Worm (Caenorhabditis elegans): ENCODE results near the gene daf-18.
A peak's percentile ranks its signal among the peaks of the same experiment; 100 is the strongest.

daf-18 gene

DNA sequence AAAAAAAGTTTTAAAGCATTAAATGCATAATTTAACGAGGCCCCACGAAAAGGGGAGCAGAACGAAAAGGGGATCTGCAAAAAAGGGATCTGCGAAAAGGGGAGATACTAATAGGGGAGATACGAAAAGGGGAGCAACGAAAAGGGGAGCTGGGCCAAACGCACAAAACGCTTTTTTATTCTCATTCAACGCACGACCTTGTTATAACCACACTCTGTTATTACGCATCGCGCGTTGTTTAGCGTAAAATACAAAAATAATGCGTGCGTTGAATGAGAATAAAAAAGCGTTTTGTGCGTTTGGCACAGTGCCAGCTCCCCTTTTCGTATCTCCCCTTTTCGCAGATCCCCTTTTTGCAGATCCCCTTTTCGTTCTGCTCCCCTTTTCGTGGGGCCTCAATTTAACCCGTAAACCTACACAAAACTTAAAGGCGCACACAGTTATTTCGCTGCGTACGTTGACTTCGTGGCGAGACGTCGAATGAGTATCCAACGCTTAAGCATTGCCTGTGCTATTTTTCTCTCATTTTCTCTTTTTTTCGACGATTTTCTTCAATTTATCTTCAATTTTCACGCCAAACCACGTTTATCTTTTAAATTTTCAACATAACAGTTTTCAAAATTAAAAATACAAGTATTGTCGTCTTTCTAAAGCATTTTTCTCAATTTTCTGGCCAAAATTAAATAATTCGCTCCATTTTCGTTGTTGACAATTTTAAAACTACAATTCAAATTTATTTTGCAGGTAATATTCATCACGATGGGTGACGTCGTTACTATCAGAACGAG is 39.6 kb downstream of the daf-18 start, which contains the start of gene rps-24 (continued):
- peak; percentile 87 for TF ChIP-seq cebp-1 (GFP tag; IDR thresholded peaks at IDR 0.05)
- TF ChIP-seq cebp-1 (tag; optimal IDR thresholded peaks at IDR 0.05) = peak; percentile 90
- peak; percentile 92; the same call in 1 of the 2 replicates for TF ChIP-seq C17E4.6 (GFP tag; IDR thresholded peaks at IDR 0.05)
- peak; percentile 94 for TF ChIP-seq nfyb-1 (GFP tag; IDR thresholded peaks at IDR 0.05)
- TF ChIP-seq ztf-25 (GFP tag; IDR thresholded peaks at IDR 0.05) = peak; percentile 99
- TF ChIP-seq madf-3 (GFP tag; IDR thresholded peaks at IDR 0.05) = peak; percentile 95
- TF ChIP-seq lin-40 (tag; optimal IDR thresholded peaks at IDR 0.05) = peak; percentile 93
- peak; percentile 67 for TF ChIP-seq zfh-2 (GFP tag; conservative IDR thresholded peaks at IDR 0.05)
- peak; percentile 42 for TF ChIP-seq hrde-1 (tag; optimal IDR thresholded peaks at IDR 0.05; ENCODE audit: borderline replicate concordance)
- peak; percentile 78; the same call in 1 of the 2 replicates for TF ChIP-seq sea-2 (GFP tag; IDR thresholded peaks at IDR 0.05)
- peak; percentile 48 to 61 for TF ChIP-seq rec-8 (tag; optimal IDR thresholded peaks at IDR 0.05)
- TF ChIP-seq F37B4.10 (GFP tag; IDR thresholded peaks at IDR 0.05) = peak; percentile 93; the same call in 1 of the 2 replicates
- peak; percentile 96 for TF ChIP-seq attf-5 (GFP tag; optimal IDR thresholded peaks at IDR 0.05)
- peak; percentile 99 for TF ChIP-seq ztf-28 (GFP tag; IDR thresholded peaks at IDR 0.05)
- TF ChIP-seq die-1 (tag; optimal IDR thresholded peaks at IDR 0.05) = peak; percentile 48
- TF ChIP-seq dpl-1 (GFP tag; optimal IDR thresholded peaks at IDR 0.05) = peak; percentile 15
- peak; percentile 96 for TF ChIP-seq ztf-6 (GFP tag; IDR thresholded peaks at IDR 0.05)
- TF ChIP-seq lir-1 (GFP tag; conservative IDR thresholded peaks at IDR 0.05) = peak; percentile 95
- peak; percentile 97 for TF ChIP-seq let-526 (GFP tag; IDR thresholded peaks at IDR 0.05)
- peak; percentile 97 for TF ChIP-seq pbrm-1 (GFP tag; IDR thresholded peaks at IDR 0.05)
- peak; percentile 99 for TF ChIP-seq Y95B8A.8 (GFP tag; IDR thresholded peaks at IDR 0.05)
- peak; percentile 61 for TF ChIP-seq repo-1 (tag; optimal IDR thresholded peaks at IDR 0.05)

DNA sequence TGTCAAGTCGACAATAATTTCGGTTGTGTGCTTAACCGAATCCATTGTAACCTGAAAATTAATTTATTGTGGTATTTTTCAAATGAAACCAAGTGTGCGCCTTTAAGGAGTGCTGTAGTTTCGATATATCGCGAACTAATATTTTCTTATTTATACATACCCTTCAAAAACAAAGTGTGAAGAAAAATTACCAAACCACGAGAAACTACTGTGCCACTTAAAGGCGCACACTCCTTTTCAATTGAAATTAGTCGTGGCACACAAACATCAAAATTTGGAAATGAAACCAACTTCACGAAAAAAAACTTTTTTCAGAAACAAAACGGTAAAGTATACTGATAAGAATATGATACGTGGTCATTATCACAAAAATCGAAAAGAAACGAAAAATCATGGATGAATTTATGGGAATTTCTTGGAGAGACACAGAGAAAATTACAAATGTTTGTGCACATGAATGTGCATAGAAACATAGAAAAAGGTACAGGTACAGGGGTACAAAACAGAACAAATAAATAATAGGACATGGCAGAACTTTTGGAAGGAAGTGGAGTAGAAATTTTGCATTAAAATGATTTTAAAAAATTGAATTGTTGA is 41.7 kb downstream of the daf-18 start, which contains the start of gene spl-1:
Gene spl-1, minus strand, starts transcription at position 51 of the 597 bp plus-strand sequence.
- TF ChIP-seq pbrm-1 (GFP tag; IDR thresholded peaks at IDR 0.05) (0 out of 2 replicates have a peak, but pooled peaks have one; percentile 26), T26A5.8 (tag; optimal IDR thresholded peaks at IDR 0.05) (no peak), nhr-80 (tag; optimal IDR thresholded peaks at IDR 0.05) (peak; percentile 82), lir-1 (GFP tag; conservative IDR thresholded peaks at IDR 0.05) (no peak), attf-5 (GFP tag; optimal IDR thresholded peaks at IDR 0.05) (peak; percentile 51), tbp1 (GFP tag; optimal IDR thresholded peaks at IDR 0.05) (peak; percentile 2), F33H1.4 (GFP tag; IDR thresholded peaks at IDR 0.05) (no peak), ztf-22 (GFP tag; optimal IDR thresholded peaks at IDR 0.05) (no peak), egl-18 (GFP tag; IDR thresholded peaks at IDR 0.05) (no peak), madf-6 (GFP tag; IDR thresholded peaks at IDR 0.05) (no peak)

DNA sequence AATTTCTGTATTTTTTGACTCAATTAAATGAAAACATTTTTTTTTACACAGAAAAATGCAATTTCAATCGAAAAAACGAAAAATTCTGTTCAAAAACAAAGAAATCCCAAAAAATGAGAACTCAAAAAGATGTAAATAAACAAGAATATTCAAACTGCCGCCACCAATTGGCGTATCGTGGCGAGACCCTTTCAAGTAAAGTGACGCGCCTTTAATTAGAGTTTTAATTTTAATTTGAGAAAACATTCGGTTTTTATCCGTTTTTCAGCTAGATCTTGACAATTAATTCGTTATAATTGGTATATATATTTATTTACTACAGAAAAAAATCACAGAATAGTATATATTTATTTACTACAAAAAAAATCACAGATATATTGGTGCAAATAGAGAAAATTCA is 45.4 kb downstream of the daf-18 start:
- TF ChIP-seq D2030.7 (GFP tag; IDR thresholded peaks at IDR 0.05) (peak; percentile 84), egrh-3 (GFP tag; IDR thresholded peaks at IDR 0.05) (no peak), pha-4 (tag; optimal IDR thresholded peaks at IDR 0.05) (no peak), dox-1 (GFP tag; IDR thresholded peaks at IDR 0.05) (peak; percentile 53; the same call in 1 of the 2 replicates), K12H6.12 (tag; optimal IDR thresholded peaks at IDR 0.05) (no peak), hrde-1 (tag; optimal IDR thresholded peaks at IDR 0.05; ENCODE audit: borderline replicate concordance) (no peak), ztf-28 (GFP tag; IDR thresholded peaks at IDR 0.05) (no peak), Y53F4B.3 (GFP tag; IDR thresholded peaks at IDR 0.05) (no peak), lin-35 (GFP tag; optimal IDR thresholded peaks at IDR 0.05) (no peak), aptf-2 (GFP tag; conservative IDR thresholded peaks at IDR 0.05) (no peak), snpc-1.3 (tag; optimal IDR thresholded peaks at IDR 0.05; ENCODE audit: insufficient read depth) (peak; percentile 37), lin-54 (GFP tag; optimal IDR thresholded peaks at IDR 0.05) (peak; percentile 97), mcd-1 (GFP tag; IDR thresholded peaks at IDR 0.05) (peak; percentile 15; the same call in 1 of the 2 replicates), let-526 (GFP tag; IDR thresholded peaks at IDR 0.05) (no peak), ceh-91 (GFP tag; IDR thresholded peaks at IDR 0.05) (peak; percentile 41; the same call in 1 of the 2 replicates), efl-1 (GFP tag; optimal IDR thresholded peaks at IDR 0.05) (peak; percentile 91), madf-10 (tag; optimal IDR thresholded peaks at IDR 0.05) (no peak)
